Worm (Caenorhabditis elegans): ENCODE data around the gene ndub-5.

Gene ndub-5

ce11 chrII:5727707-5728106 lies 36.6 kb upstream of the ndub-5 start, which contains the start of gene rab-3:
rab-3 (minus strand) TSS chrII:5727853.
- TF ChIP-seq nhr-6 (tag; optimal IDR thresholded peaks at IDR 0.05) (no peak), blmp-1 (tag; optimal IDR thresholded peaks at IDR 0.05; ENCODE audit: insufficient read depth) (no peak), dmd-4 (tag; optimal IDR thresholded peaks at IDR 0.05) (no peak), nhr-12 (tag; optimal IDR thresholded peaks at IDR 0.05) (no peak), C34F6.9 (tag; optimal IDR thresholded peaks at IDR 0.05) (peak; percentile 10)

ce11 chrII:5725094-5725493 lies 33.9 kb upstream of the ndub-5 start:
- TF ChIP-seq ztf-1 (GFP tag; conservative IDR thresholded peaks at IDR 0.05) = no peak
- TF ChIP-seq ceh-82 (tag; optimal IDR thresholded peaks at IDR 0.05) = peak; percentile 3
- TF ChIP-seq unc-39 (tag; optimal IDR thresholded peaks at IDR 0.05) = no peak
- no peak for TF ChIP-seq elt-3 (tag; optimal IDR thresholded peaks at IDR 0.05)
- peak; percentile 38 for TF ChIP-seq lin-13 (GFP tag; optimal IDR thresholded peaks at IDR 0.05)
- peak; percentile 49 for TF ChIP-seq mab-5 (tag; optimal IDR thresholded peaks at IDR 0.05)
- TF ChIP-seq elt-1 (tag; optimal IDR thresholded peaks at IDR 0.05) = no peak
- TF ChIP-seq lin-11 (tag; optimal IDR thresholded peaks at IDR 0.05) = peak; percentile 89
- no peak for TF ChIP-seq egl-27 (tag; optimal IDR thresholded peaks at IDR 0.05)
- TF ChIP-seq nhr-77 (tag; optimal IDR thresholded peaks at IDR 0.05) = no peak
- peak; percentile 80 for TF ChIP-seq crh-2 (tag; optimal IDR thresholded peaks at IDR 0.05)
- no peak for TF ChIP-seq alr-1 (tag; optimal IDR thresholded peaks at IDR 0.05)
- no peak for TF ChIP-seq nhr-11 (tag; optimal IDR thresholded peaks at IDR 0.05)
- TF ChIP-seq blmp-1 (tag; optimal IDR thresholded peaks at IDR 0.05; ENCODE audit: insufficient read depth) = no peak
- TF ChIP-seq lsy-2 (tag; optimal IDR thresholded peaks at IDR 0.05) = peak; percentile 22 to 59
- no peak for TF ChIP-seq nhr-12 (tag; optimal IDR thresholded peaks at IDR 0.05)
- TF ChIP-seq sem-4 (tag; optimal IDR thresholded peaks at IDR 0.05) = peak; percentile 53
- TF ChIP-seq mdl-1 (tag; optimal IDR thresholded peaks at IDR 0.05) = peak in 1 of 2 experiments; percentile 55
- TF ChIP-seq ZK546.5 (tag; optimal IDR thresholded peaks at IDR 0.05) = no peak
- no peak for TF ChIP-seq R02D3.7 (tag; optimal IDR thresholded peaks at IDR 0.05)
- no peak for TF ChIP-seq ztf-4 (tag; optimal IDR thresholded peaks at IDR 0.05)
- TF ChIP-seq gmeb-1 (tag; optimal IDR thresholded peaks at IDR 0.05) = no peak
- peak; percentile 20 for TF ChIP-seq lin-39 (tag; optimal IDR thresholded peaks at IDR 0.05)
- TF ChIP-seq unc-55 (GFP tag; optimal IDR thresholded peaks at IDR 0.05) = peak; percentile 96
- TF ChIP-seq Y55F3AM.14 (GFP tag; optimal IDR thresholded peaks at IDR 0.05) = peak; percentile 54
- TF ChIP-seq nhr-129 (tag; optimal IDR thresholded peaks at IDR 0.05) = peak; percentile 89
- TF ChIP-seq nhr-6 (tag; optimal IDR thresholded peaks at IDR 0.05) = peak; percentile 82
- no peak for TF ChIP-seq nhr-25 (tag; optimal IDR thresholded peaks at IDR 0.05)
- TF ChIP-seq ama-1 (optimal IDR thresholded peaks at IDR 0.05) = no peak
- TF ChIP-seq zag-1 (tag; optimal IDR thresholded peaks at IDR 0.05) = peak; percentile 91
- TF ChIP-seq snpc-4 (tag; optimal IDR thresholded peaks at IDR 0.05) = peak; percentile 64
- peak; percentile 53 for TF ChIP-seq sma-9 (GFP tag; optimal IDR thresholded peaks at IDR 0.05)
- no peak for TF ChIP-seq sma-9 (tag; optimal IDR thresholded peaks at IDR 0.05)
- peak; percentile 88 for TF ChIP-seq C34F6.9 (tag; optimal IDR thresholded peaks at IDR 0.05)
- TF ChIP-seq nhr-237 (tag; optimal IDR thresholded peaks at IDR 0.05) = no peak
- TF ChIP-seq F13H6.1 (tag; optimal IDR thresholded peaks at IDR 0.05) = peak; percentile 52
- TF ChIP-seq skn-1 (tag; optimal IDR thresholded peaks at IDR 0.05) = no peak

ce11 chrII:5719848-5720247 lies 28.7 kb upstream of the ndub-5 start, which contains the start of gene damt-1:
damt-1 (plus strand) TSS chrII:5720148.
- no peak for TF ChIP-seq sem-4 (tag; optimal IDR thresholded peaks at IDR 0.05)
- no peak for TF ChIP-seq fos-1 (tag; optimal IDR thresholded peaks at IDR 0.05)
- TF ChIP-seq nhr-6 (tag; optimal IDR thresholded peaks at IDR 0.05) = no peak
- no peak for TF ChIP-seq F13H6.1 (tag; optimal IDR thresholded peaks at IDR 0.05)
- TF ChIP-seq lin-39 (tag; optimal IDR thresholded peaks at IDR 0.05) = no peak

ce11 chrII:5717831-5718230 lies 26.7 kb upstream of the ndub-5 start, which contains the start of gene zipt-3:
zipt-3 (plus strand) TSS chrII:5718131.
- TF ChIP-seq unc-55 (GFP tag; optimal IDR thresholded peaks at IDR 0.05) (no peak), egl-27 (tag; optimal IDR thresholded peaks at IDR 0.05) (no peak), skn-1 (tag; optimal IDR thresholded peaks at IDR 0.05) (no peak), mab-5 (tag; optimal IDR thresholded peaks at IDR 0.05) (no peak), gmeb-1 (tag; optimal IDR thresholded peaks at IDR 0.05) (no peak), ceh-82 (tag; optimal IDR thresholded peaks at IDR 0.05) (no peak), nhr-77 (tag; optimal IDR thresholded peaks at IDR 0.05) (no peak), alr-1 (tag; optimal IDR thresholded peaks at IDR 0.05) (no peak), nhr-129 (tag; optimal IDR thresholded peaks at IDR 0.05) (no peak), elt-1 (tag; optimal IDR thresholded peaks at IDR 0.05) (no peak), mbf-1 (tag; optimal IDR thresholded peaks at IDR 0.05) (no peak), nhr-6 (tag; optimal IDR thresholded peaks at IDR 0.05) (no peak), zag-1 (tag; optimal IDR thresholded peaks at IDR 0.05) (no peak), nhr-237 (tag; optimal IDR thresholded peaks at IDR 0.05) (no peak), nhr-21 (tag; optimal IDR thresholded peaks at IDR 0.05) (no peak)

All from whole organism, L2 larva.